Fruit fly (Drosophila melanogaster) whole organism, embryonic: ENCODE measurements around the gene Jupiter.

Source experiments
- Aef1 ChIP-seq: fragments of 200-800 bp; sonication (Bioruptor generic); IDR thresholded peaks from 3 replicates; pipeline ENCODE4 v1.3.6; 2022; ENCODE audit warnings: missing biosample characterization, missing genetic modification characterization
- CG1024 ChIP-seq: fragments of 200-800 bp; sonication (Bioruptor generic); IDR thresholded peaks from 2 replicates; pipeline ENCODE4 v1.3.6; 2022; ENCODE audit warnings: missing biosample characterization, missing genetic modification characterization
- CG10543 ChIP-seq: fragments of 200-800 bp; sonication (Bioruptor generic); optimal IDR thresholded peaks from 3 replicates; lab custom pipeline; 2017; ENCODE audit warnings: missing biosample characterization, mild to moderate bottlenecking, missing genetic modification characterization, moderate library complexity
- CG11093 ChIP-seq: fragments of 200-800 bp; sonication (Bioruptor generic); IDR thresholded peaks from 3 replicates; pipeline ENCODE4 v1.3.6; 2022; ENCODE audit warnings: missing biosample characterization, missing genetic modification characterization
- CG11696 ChIP-seq: fragments of 200-800 bp; sonication (Bioruptor generic); IDR thresholded peaks from 2 replicates; pipeline ENCODE4 v1.3.6; 2022; ENCODE audit warnings: missing biosample characterization, missing genetic modification characterization
- CG12744 ChIP-seq: fragments of 200-800 bp; sonication (Bioruptor generic); optimal IDR thresholded peaks from 2 replicates; lab custom pipeline; 2016; ENCODE audit warnings: missing biosample characterization, missing genetic modification characterization
- CG12942 ChIP-seq: fragments of 200-800 bp; sonication (Bioruptor generic); optimal IDR thresholded peaks from 3 replicates; lab custom pipeline; 2016; ENCODE audit warnings: missing biosample characterization, missing genetic modification characterization
- CG13287 ChIP-seq: fragments of 200-800 bp; sonication (Bioruptor generic); IDR thresholded peaks from 2 replicates; pipeline ENCODE4 v1.3.6; 2022; ENCODE audit warnings: missing biosample characterization, missing genetic modification characterization; ENCODE audit not compliant: partially characterized antibody
- CG13775 ChIP-seq: fragments of 200-800 bp; sonication (Bioruptor generic); optimal IDR thresholded peaks from 3 replicates; lab custom pipeline; 2017; ENCODE audit warnings: missing biosample characterization, mild to moderate bottlenecking, missing genetic modification characterization
- CG14050 ChIP-seq: fragments of 200-800 bp; sonication (Bioruptor generic); IDR thresholded peaks from 3 replicates; pipeline ENCODE4 v1.3.6; 2022; ENCODE audit warnings: missing biosample characterization, missing genetic modification characterization
- CG15011 ChIP-seq: fragments of 200-800 bp; sonication (Bioruptor generic); optimal IDR thresholded peaks from 3 replicates; lab custom pipeline; 2018; ENCODE audit warnings: missing biosample characterization, mild to moderate bottlenecking, missing genetic modification characterization
- CG1603 ChIP-seq: fragments of 200-800 bp; sonication (Bioruptor generic); optimal IDR thresholded peaks from 2 replicates; lab custom pipeline; 2019; ENCODE audit warnings: missing biosample characterization, mild to moderate bottlenecking, missing genetic modification characterization, moderate library complexity
- CG1647 ChIP-seq: fragments of 200-800 bp; sonication (Bioruptor generic); optimal IDR thresholded peaks from 3 replicates; lab custom pipeline; 2016; ENCODE audit warnings: missing biosample characterization, missing genetic modification characterization
- CG17912 ChIP-seq: fragments of 200-800 bp; sonication (Bioruptor generic); optimal IDR thresholded peaks from 2 replicates; lab custom pipeline; 2018; ENCODE audit warnings: missing biosample characterization, mild to moderate bottlenecking, missing genetic modification characterization
- CG18476 ChIP-seq: fragments of 200-800 bp; sonication (Bioruptor generic); optimal IDR thresholded peaks from 2 replicates; lab custom pipeline; 2016; ENCODE audit warnings: missing biosample characterization, mild to moderate bottlenecking, missing genetic modification characterization
- CG2116 ChIP-seq: fragments of 200-800 bp; sonication (Bioruptor generic); optimal IDR thresholded peaks from 3 replicates; lab custom pipeline; 2018; ENCODE audit warnings: missing biosample characterization, mild to moderate bottlenecking, missing genetic modification characterization
- CG2129 ChIP-seq: fragments of 200-800 bp; sonication (Bioruptor generic); IDR thresholded peaks from 2 replicates; pipeline ENCODE4 v1.3.6; 2022; ENCODE audit warnings: missing biosample characterization, missing genetic modification characterization; ENCODE audit not compliant: partially characterized antibody
- CG31441 ChIP-seq: fragments of 200-800 bp; sonication (Bioruptor generic); IDR thresholded peaks from 2 replicates; pipeline ENCODE4 v1.3.6; 2022; ENCODE audit warnings: missing biosample characterization, missing genetic modification characterization
- CG3407 ChIP-seq: fragments of 200-800 bp; sonication (Bioruptor generic); optimal IDR thresholded peaks from 2 replicates; lab custom pipeline; 2018; ENCODE audit warnings: missing biosample characterization, mild to moderate bottlenecking, missing genetic modification characterization
- CG5953 ChIP-seq: fragments of 200-800 bp; sonication (Bioruptor generic); IDR thresholded peaks from 2 replicates; pipeline ENCODE4 v1.3.6; 2022; ENCODE audit warnings: missing biosample characterization, missing genetic modification characterization
- CG6765 ChIP-seq: fragments of 200-800 bp; sonication (Bioruptor generic); optimal IDR thresholded peaks from 3 replicates; lab custom pipeline; 2017; ENCODE audit warnings: missing biosample characterization, mild to moderate bottlenecking, missing genetic modification characterization
- CG7372 ChIP-seq: fragments of 200-800 bp; sonication (Bioruptor generic); IDR thresholded peaks from 2 replicates; pipeline ENCODE4 v1.3.6; 2022; ENCODE audit warnings: missing biosample characterization, missing genetic modification characterization
- CG9817 ChIP-seq: fragments of 200-800 bp; sonication (Bioruptor generic); optimal IDR thresholded peaks from 2 replicates; lab custom pipeline; 2018; ENCODE audit warnings: missing biosample characterization, mild to moderate bottlenecking, missing genetic modification characterization, moderate library complexity
- CHES-1-like ChIP-seq: fragments of 200-800 bp; sonication (Bioruptor generic); optimal IDR thresholded peaks from 2 replicates; lab custom pipeline; 2016; ENCODE audit warnings: missing biosample characterization, missing genetic modification characterization
- Chrac-16 ChIP-seq: fragments of 200-800 bp; sonication (Bioruptor generic); optimal IDR thresholded peaks from 3 replicates; lab custom pipeline; 2016; ENCODE audit warnings: missing biosample characterization, missing genetic modification characterization
- CoRest ChIP-seq: fragments of 200-800 bp; sonication (Bioruptor generic); optimal IDR thresholded peaks from 3 replicates; lab custom pipeline; 2018; ENCODE audit warnings: missing biosample characterization, mild to moderate bottlenecking, missing genetic modification characterization, moderate library complexity
- Eip74EF ChIP-seq, 2 experiments: fragments of 200-800 bp in 1 of 2; fragments of >200 bp in 1 of 2; sonication (Bioruptor generic) in 1 of 2; optimal IDR thresholded peaks; 2 replicates each; lab custom pipeline; 2017 to 2019; ENCODE audit warnings: missing biosample characterization in 2 of 2, missing genetic modification characterization in 2 of 2, mild to moderate bottlenecking in 1 of 2, moderate library complexity in 1 of 2
- Ets97D ChIP-seq: fragments of 200-800 bp; sonication (Bioruptor generic); optimal IDR thresholded peaks from 3 replicates; lab custom pipeline; 2016; ENCODE audit warnings: missing biosample characterization, missing genetic modification characterization
- Gug ChIP-seq: fragments of 200-800 bp; sonication (Bioruptor generic); IDR thresholded peaks from 4 replicates; pipeline ENCODE4 v1.3.6; 2022; ENCODE audit warnings: missing biosample characterization, missing genetic modification characterization
- HHEX ChIP-seq: fragments of 200-800 bp; sonication (Bioruptor generic); optimal IDR thresholded peaks from 3 replicates; lab custom pipeline; 2017; ENCODE audit warnings: missing biosample characterization, mild to moderate bottlenecking, missing genetic modification characterization, missing genetic modification reagents
- HLH3B ChIP-seq: fragments of 200-800 bp; sonication (Bioruptor generic); IDR thresholded peaks from 2 replicates; pipeline ENCODE4 v1.3.6; 2022; ENCODE audit warnings: missing biosample characterization, missing genetic modification characterization
- Hand ChIP-seq: fragments of 200-800 bp; sonication (Bioruptor generic); optimal IDR thresholded peaks from 2 replicates; lab custom pipeline; 2017; ENCODE audit warnings: mild to moderate bottlenecking, missing biosample characterization, missing genetic modification reagents, missing genetic modification characterization
- HmgZ ChIP-seq: fragments of 200-800 bp; sonication (Bioruptor generic); optimal IDR thresholded peaks from 2 replicates; lab custom pipeline; 2018; ENCODE audit warnings: missing biosample characterization, mild to moderate bottlenecking, missing genetic modification characterization
- Hmr ChIP-seq: fragments of 200-800 bp; sonication (Bioruptor generic); optimal IDR thresholded peaks from 3 replicates; lab custom pipeline; 2017; ENCODE audit warnings: mild to moderate bottlenecking, missing biosample characterization, missing genetic modification reagents, missing genetic modification characterization
- NC2β ChIP-seq: fragments of 200-800 bp; sonication (Bioruptor generic); optimal IDR thresholded peaks from 2 replicates; lab custom pipeline; 2016; ENCODE audit warnings: missing biosample characterization, missing genetic modification characterization
- Sin3A ChIP-seq: fragments of >200 bp; optimal IDR thresholded peaks from 2 replicates; lab custom pipeline; 2018
- abd-A ChIP-seq: fragments of 200-800 bp; sonication (Bioruptor generic); optimal IDR thresholded peaks from 3 replicates; lab custom pipeline; 2019; ENCODE audit warnings: missing biosample characterization, mild to moderate bottlenecking, missing genetic modification characterization, moderate library complexity
- bab2 ChIP-seq: fragments of 200-800 bp; sonication (Bioruptor generic); optimal IDR thresholded peaks from 2 replicates; lab custom pipeline; 2016; ENCODE audit warnings: missing biosample characterization, missing genetic modification characterization
- eve ChIP-seq, 2 experiments: fragments of >200 bp; optimal IDR thresholded peaks; 2 replicates each; lab custom pipeline; 2017; ENCODE audit warnings: missing biosample characterization in 2 of 2, missing genetic modification characterization in 2 of 2
- gro ChIP-seq: fragments of 200-800 bp; sonication (Bioruptor generic); optimal IDR thresholded peaks from 2 replicates; lab custom pipeline; 2016; ENCODE audit warnings: missing biosample characterization, missing genetic modification characterization
- ken ChIP-seq: fragments of 200-800 bp; sonication (Bioruptor generic); IDR thresholded peaks from 3 replicates; pipeline ENCODE4 v1.3.6; 2022; ENCODE audit warnings: missing biosample characterization, missing genetic modification characterization
- lab ChIP-seq: fragments of 200-800 bp; sonication (Bioruptor generic); optimal IDR thresholded peaks from 3 replicates; lab custom pipeline; 2017; ENCODE audit warnings: missing biosample characterization, missing genetic modification characterization, mild to moderate bottlenecking, moderate library complexity, missing genetic modification reagents
- pb ChIP-seq: fragments of 200-800 bp; sonication (Bioruptor generic); optimal IDR thresholded peaks from 3 replicates; lab custom pipeline; 2016; ENCODE audit warnings: missing biosample characterization, missing genetic modification characterization
- ro ChIP-seq: fragments of 200-800 bp; sonication (Bioruptor generic); IDR thresholded peaks from 2 replicates; pipeline ENCODE4 v1.3.6; 2022; ENCODE audit warnings: missing biosample characterization, missing genetic modification characterization
- tll ChIP-seq, 2 experiments: fragments of 200-800 bp in 1 of 2; fragments of >200 bp in 1 of 2; sonication (Bioruptor generic) in 1 of 2; optimal IDR thresholded peaks; 2 replicates each; lab custom pipeline; 2017 to 2019; ENCODE audit warnings: missing biosample characterization in 2 of 2, missing genetic modification characterization in 2 of 2, mild to moderate bottlenecking in 1 of 2, moderate library complexity in 1 of 2
- tna ChIP-seq: fragments of 200-800 bp; sonication (Bioruptor generic); IDR thresholded peaks from 2 replicates; pipeline ENCODE4 v1.3.6; 2022; ENCODE audit warnings: missing biosample characterization, missing genetic modification characterization; ENCODE audit not compliant: partially characterized antibody
- unpg ChIP-seq: fragments of 200-800 bp; sonication (Bioruptor generic); optimal IDR thresholded peaks from 3 replicates; lab custom pipeline; 2018; ENCODE audit warnings: missing biosample characterization, mild to moderate bottlenecking, missing genetic modification characterization, moderate library complexity
- vfl ChIP-seq: fragments of 200-800 bp; sonication (Bioruptor generic); optimal IDR thresholded peaks from 2 replicates; lab custom pipeline; 2016; ENCODE audit warnings: missing biosample characterization, missing genetic modification characterization
- wdn ChIP-seq: fragments of 200-800 bp; sonication (Bioruptor generic); IDR thresholded peaks from 2 replicates; pipeline ENCODE4 v1.3.6; 2022; ENCODE audit warnings: missing biosample characterization, missing genetic modification characterization
- zen ChIP-seq: fragments of 200-800 bp; sonication (Bioruptor generic); optimal IDR thresholded peaks from 3 replicates; lab custom pipeline; 2018; ENCODE audit warnings: missing biosample characterization, mild to moderate bottlenecking, missing genetic modification characterization, moderate library complexity

The Jupiter gene

DNA sequence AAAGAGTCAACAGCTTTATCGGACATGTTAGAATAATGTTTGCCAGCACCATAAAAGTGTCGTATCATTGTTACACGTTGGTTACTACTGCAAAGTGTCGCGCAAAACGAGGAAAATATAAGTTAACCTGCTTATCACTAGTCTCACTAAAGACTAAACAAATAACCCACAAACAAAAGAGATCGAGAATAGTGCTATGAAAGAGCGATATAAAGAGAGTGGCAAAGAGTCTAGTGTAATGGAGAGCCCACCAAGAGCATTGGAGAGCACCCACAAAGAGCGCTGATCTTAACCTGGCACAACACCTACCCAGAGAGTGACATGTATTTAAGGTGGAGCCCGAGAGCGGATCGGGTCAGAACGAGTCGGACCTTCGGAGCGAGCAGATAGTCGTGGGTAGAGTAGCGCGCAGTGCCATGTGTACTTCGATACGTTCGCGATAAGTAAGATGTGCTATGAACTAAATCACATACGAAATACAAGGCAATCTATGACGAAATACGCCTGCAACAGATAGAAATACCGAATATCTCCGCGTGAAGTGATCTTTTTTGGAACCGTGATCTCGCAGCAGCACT lies 50.7 kb downstream of the Jupiter start, which contains the start of gene Mrp4 (continued):
- TF ChIP-seq CG17912 (GFP tag; lab: Kevin White, UChicago): peak; percentile 36
- TF ChIP-seq CG9817 (tag; lab: Kevin White, UChicago): no peak
- TF ChIP-seq CG10543: peak; percentile 73
- TF ChIP-seq CG2116: no peak
- TF ChIP-seq lab (GFP tag; lab: Kevin White, UChicago): peak; percentile 64
- TF ChIP-seq Ets97D (GFP tag; lab: Kevin White, UChicago): peak; percentile 2
- peak; percentile 12 for TF ChIP-seq gro
- no peak for TF ChIP-seq CG7372 (GFP tag; lab: Robert Waterston, UW)
- TF ChIP-seq CHES-1-like (GFP tag; lab: Kevin White, UChicago): no peak
- peak; percentile 72 for TF ChIP-seq Hmr
- no peak for TF ChIP-seq CG15011 (GFP tag; lab: Kevin White, UChicago)
- no peak for TF ChIP-seq abd-A (tag; lab: Kevin White, UChicago)
- TF ChIP-seq HmgZ: peak; percentile 47
- TF ChIP-seq Chrac-16 (GFP tag; lab: Kevin White, UChicago): no peak
- no peak for TF ChIP-seq ken
- peak; percentile 10 for TF ChIP-seq CG12942 (GFP tag; lab: Kevin White, UChicago)
- peak; percentile 56 for TF ChIP-seq NC2β
- peak; percentile 54; the same call in 1 of the 2 replicates for TF ChIP-seq HLH3B (GFP tag; lab: Robert Waterston, UW)
- peak; percentile 26 for TF ChIP-seq pb (GFP tag; lab: Kevin White, UChicago)
- TF ChIP-seq CG31441 (GFP tag; lab: Robert Waterston, UW): no peak; the same call in 1 of the 2 replicates
- TF ChIP-seq CG1024 (GFP tag; lab: Robert Waterston, UW): no peak
- no peak for TF ChIP-seq CG2129
- peak; percentile 48; the same call in 1 of the 2 replicates for TF ChIP-seq tna (GFP tag; lab: Robert Waterston, UW)
- no peak for TF ChIP-seq vfl (GFP tag; lab: Kevin White, UChicago)
- peak; percentile 48 for TF ChIP-seq CG3407
- no peak for TF ChIP-seq CG5953
- peak; percentile 56 for TF ChIP-seq CG11696 (GFP tag; lab: Robert Waterston, UW)
- TF ChIP-seq unpg (GFP tag; lab: Kevin White, UChicago): peak; percentile 20
- TF ChIP-seq CoRest: no peak
- no peak for TF ChIP-seq bab2 (GFP tag; lab: Kevin White, UChicago)
- TF ChIP-seq eve (GFP tag; optimal IDR thresholded peaks at IDR 0.05; lab: Kevin White, UChicago): no peak
- TF ChIP-seq CG14050 (GFP tag; lab: Robert Waterston, UW): no peak
- TF ChIP-seq CG1647: no peak
- no peak for TF ChIP-seq Sin3A (lab: Kevin White, UChicago)
- no peak for TF ChIP-seq CG1603 (tag; lab: Kevin White, UChicago)
- TF ChIP-seq zen (tag; lab: Kevin White, UChicago): no peak
- TF ChIP-seq CG13287 (GFP tag; lab: Robert Waterston, UW): peak; percentile 66
- no peak for TF ChIP-seq CG13775 (GFP tag; lab: Kevin White, UChicago)
- peak in 1 of 2 experiments; percentile 79 for TF ChIP-seq Eip74EF (GFP tag; optimal IDR thresholded peaks at IDR 0.05; lab: Kevin White, UChicago)
- TF ChIP-seq Aef1 (GFP tag; lab: Robert Waterston, UW): no peak
- TF ChIP-seq tll (GFP tag; optimal IDR thresholded peaks at IDR 0.05; lab: Kevin White, UChicago): no peak
- TF ChIP-seq Hand (GFP tag; lab: Kevin White, UChicago): peak; percentile 74
- no peak for TF ChIP-seq CG12744
- no peak for TF ChIP-seq CG11093 (GFP tag; lab: Robert Waterston, UW)
- TF ChIP-seq ro (GFP tag; lab: Robert Waterston, UW): no peak
- TF ChIP-seq CG18476 (GFP tag; lab: Kevin White, UChicago): no peak
- TF ChIP-seq Gug (GFP tag; lab: Robert Waterston, UW): peak; percentile 46; the same call in 1 of the 4 replicates
- TF ChIP-seq HHEX (GFP tag; lab: Kevin White, UChicago): peak; percentile 32
- TF ChIP-seq CG6765: peak; percentile 48
- TF ChIP-seq wdn: peak; percentile 39; the same call in 1 of the 2 replicates
